Fruit fly (Drosophila melanogaster) whole organism, pupa: ENCODE measurements around the gene CG32026.

Experiments used
- CG13204 ChIP-seq: fragments of 200-800 bp; sonication (Bioruptor generic); optimal IDR thresholded peaks from 2 replicates; lab custom pipeline; 2018; ENCODE audit warnings: missing biosample characterization, mild to moderate bottlenecking, missing genetic modification characterization, moderate library complexity
- CG14655 ChIP-seq: fragments of 200-800 bp; sonication (Bioruptor generic); optimal IDR thresholded peaks from 3 replicates; lab custom pipeline; 2017; ENCODE audit warnings: mild to moderate bottlenecking, missing biosample characterization, missing genetic modification reagents, missing genetic modification characterization
- D1 ChIP-seq: fragments of 200-800 bp; sonication (Bioruptor generic); optimal IDR thresholded peaks from 2 replicates; lab custom pipeline; 2018; ENCODE audit warnings: missing biosample characterization, mild to moderate bottlenecking, missing genetic modification characterization, moderate library complexity
- EcR ChIP-seq: fragments of 200-800 bp; sonication (Bioruptor generic); optimal IDR thresholded peaks from 3 replicates; lab custom pipeline; 2019; ENCODE audit warnings: missing biosample characterization, missing genetic modification characterization, mild to moderate bottlenecking, moderate library complexity, missing genetic modification reagents
- Pif1B ChIP-seq: fragments of 200-800 bp; sonication (Bioruptor generic); optimal IDR thresholded peaks from 3 replicates; lab custom pipeline; 2016; ENCODE audit warnings: missing biosample characterization, missing genetic modification characterization

DNA sequence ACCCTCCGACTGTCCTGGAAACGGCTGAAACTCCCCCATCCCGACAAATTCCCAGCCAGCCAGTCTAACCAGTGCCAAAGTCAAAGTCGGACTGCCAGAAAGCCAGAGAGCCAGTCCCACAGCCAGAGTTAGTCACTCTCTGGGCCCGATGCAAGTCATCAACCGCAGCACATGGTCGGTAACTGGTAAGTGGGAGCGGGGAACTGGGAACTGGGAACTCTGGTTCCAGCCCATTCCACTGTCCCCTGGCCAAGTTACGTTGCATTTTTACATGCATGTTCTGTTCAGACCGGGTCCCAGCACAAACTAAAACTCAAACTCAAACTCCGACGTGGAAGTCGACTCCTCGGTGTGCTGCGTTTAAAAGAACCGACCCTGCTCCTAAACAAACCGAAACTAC lies 2.9 kb downstream of the CG32026 start:
- TF ChIP-seq CG13204 (GFP tag; lab: Kevin White, UChicago) (peak; percentile 60), EcR (GFP tag; lab: Kevin White, UChicago) (peak; percentile 92), CG14655 (GFP tag; lab: Kevin White, UChicago) (no peak), Pif1B (GFP tag; lab: Kevin White, UChicago) (no peak), D1 (tag; lab: Kevin White, UChicago) (no peak)
